Fruit fly (Drosophila melanogaster): ENCODE measurements around the gene CG31269.

The CG31269 gene

DNA sequence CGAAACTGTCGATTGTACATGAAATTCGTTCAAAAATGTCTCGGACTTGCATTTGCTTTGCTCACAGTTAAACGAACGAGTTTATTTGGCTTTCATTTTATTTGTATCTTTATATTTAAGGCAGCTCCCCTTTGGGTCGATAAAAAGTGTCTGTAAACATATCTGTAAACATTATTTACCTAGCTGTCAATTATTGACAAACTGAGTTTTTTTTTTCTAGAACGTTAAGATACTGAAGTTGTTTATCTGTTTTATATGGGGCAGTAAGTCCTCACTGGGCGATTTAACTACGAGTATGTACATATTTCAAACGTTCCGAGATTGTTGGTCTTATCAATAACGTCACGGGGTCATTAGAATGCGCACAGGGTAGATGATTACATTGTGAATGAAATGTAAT is 11.3 kb upstream of the CG31269 start (continued):
- TF ChIP-seq phol (tag; optimal IDR thresholded peaks at IDR 0.05) (no peak), wor (GFP tag; IDR thresholded peaks at IDR 0.05) (no peak), Six4 (GFP tag; optimal IDR thresholded peaks at IDR 0.05) (no peak), Vsx1 (GFP tag; optimal IDR thresholded peaks at IDR 0.05) (no peak), CG2129 (GFP tag; IDR thresholded peaks at IDR 0.05; ENCODE audit: partially characterized antibody) (no peak), CG6175 (GFP tag; IDR thresholded peaks at IDR 0.05) (no peak), Xbp1 (GFP tag; optimal IDR thresholded peaks at IDR 0.05) (no peak), tup (GFP tag; optimal IDR thresholded peaks at IDR 0.05) (no peak), CG7839 (tag; optimal IDR thresholded peaks at IDR 0.05) (no peak), Atf6 (GFP tag; IDR thresholded peaks at IDR 0.05) (no peak), CG3065 (GFP tag; optimal IDR thresholded peaks at IDR 0.05) (no peak), ci (GFP tag; IDR thresholded peaks at IDR 0.05) (no peak), tap (tag; optimal IDR thresholded peaks at IDR 0.05) (no peak), CG14050 (GFP tag; IDR thresholded peaks at IDR 0.05) (no peak), hkb (optimal IDR thresholded peaks at IDR 0.05) (no peak), hkb (GFP tag; IDR thresholded peaks at IDR 0.05) (no peak), CG7963 (GFP tag; IDR thresholded peaks at IDR 0.05; ENCODE audit: partially characterized antibody) (no peak), CG1792 (GFP tag; optimal IDR thresholded peaks at IDR 0.05) (no peak), CG11398 (GFP tag; optimal IDR thresholded peaks at IDR 0.05) (no peak), knrl (GFP tag; IDR thresholded peaks at IDR 0.05; ENCODE audit: partially characterized antibody) (no peak), CG9215 (GFP tag; IDR thresholded peaks at IDR 0.05) (no peak), ems (GFP tag; optimal IDR thresholded peaks at IDR 0.05) (no peak), CG6254 (GFP tag; optimal IDR thresholded peaks at IDR 0.05) (peak; percentile 30), CG11696 (GFP tag; IDR thresholded peaks at IDR 0.05) (no peak), dmrt11E (tag; optimal IDR thresholded peaks at IDR 0.05) (no peak), seq (GFP tag; IDR thresholded peaks at IDR 0.05) (no peak), CG12744 (GFP tag; optimal IDR thresholded peaks at IDR 0.05) (no peak), CG10431 (GFP tag; optimal IDR thresholded peaks at IDR 0.05) (peak; percentile 32), btn (GFP tag; optimal IDR thresholded peaks at IDR 0.05) (no peak), CG13624 (GFP tag; optimal IDR thresholded peaks at IDR 0.05) (no peak), cato (GFP tag; optimal IDR thresholded peaks at IDR 0.05; ENCODE audit: borderline replicate concordance) (no peak), odd (GFP tag; optimal IDR thresholded peaks at IDR 0.05) (peak; percentile 57), Fer2 (tag; optimal IDR thresholded peaks at IDR 0.05) (no peak), E2f2 (GFP tag; IDR thresholded peaks at IDR 0.05) (no peak), rib (GFP tag; IDR thresholded peaks at IDR 0.05) (no peak), CG3407 (GFP tag; optimal IDR thresholded peaks at IDR 0.05) (peak; percentile 55), Atf3 (GFP tag; optimal IDR thresholded peaks at IDR 0.05) (no peak), BEAF-32 (GFP tag; optimal IDR thresholded peaks at IDR 0.05) (no peak), CG8924 (tag; optimal IDR thresholded peaks at IDR 0.05) (no peak), stwl (tag; optimal IDR thresholded peaks at IDR 0.05) (no peak), amos (GFP tag; IDR thresholded peaks at IDR 0.05; ENCODE audit: partially characterized antibody) (no peak), CG12219 (GFP tag; optimal IDR thresholded peaks at IDR 0.05) (peak; percentile 37), CG4424 (GFP tag; optimal IDR thresholded peaks at IDR 0.05) (no peak), Hand (GFP tag; optimal IDR thresholded peaks at IDR 0.05) (no peak), NC2α (GFP tag; optimal IDR thresholded peaks at IDR 0.05) (no peak), Sox100B (GFP tag; optimal IDR thresholded peaks at IDR 0.05) (peak; percentile 37), abd-A (tag; optimal IDR thresholded peaks at IDR 0.05) (no peak), gfzf (GFP tag; optimal IDR thresholded peaks at IDR 0.05) (no peak), HmgD (GFP tag; optimal IDR thresholded peaks at IDR 0.05) (no peak), H2.0 (GFP tag; IDR thresholded peaks at IDR 0.05) (no peak), Doc2 (GFP tag; IDR thresholded peaks at IDR 0.05) (no peak), pho (GFP tag; optimal IDR thresholded peaks at IDR 0.05) (no peak)

All from whole organism, embryonic.